Worm (Caenorhabditis elegans): ENCODE results near the gene lyst-1.

Gene lyst-1

ce11 chrX:12105458-12105857 is 35.5 kb downstream of the lyst-1 start:
- no peak for TF ChIP-seq fos-1 (tag; optimal IDR thresholded peaks at IDR 0.05)
- no peak for TF ChIP-seq lin-39 (tag; optimal IDR thresholded peaks at IDR 0.05)
- no peak for TF ChIP-seq nhr-23 (tag; optimal IDR thresholded peaks at IDR 0.05)
- no peak for TF ChIP-seq ama-1 (optimal IDR thresholded peaks at IDR 0.05)
- no peak for TF ChIP-seq unc-39 (tag; optimal IDR thresholded peaks at IDR 0.05)
- TF ChIP-seq jun-1 (tag; optimal IDR thresholded peaks at IDR 0.05): no peak
- TF ChIP-seq mml-1 (tag; optimal IDR thresholded peaks at IDR 0.05): no peak
- TF ChIP-seq nhr-28 (tag; optimal IDR thresholded peaks at IDR 0.05): no peak
- TF ChIP-seq lsy-12 (tag; optimal IDR thresholded peaks at IDR 0.05): no peak
- TF ChIP-seq daf-12 (tag; optimal IDR thresholded peaks at IDR 0.05): no peak
- TF ChIP-seq pqm-1 (tag; optimal IDR thresholded peaks at IDR 0.05): no peak

ce11 chrX:12104630-12105029 is 36.3 kb downstream of the lyst-1 start, which contains the start of gene col-181:
col-181 (plus strand) TSS chrX:12104930.
- TF ChIP-seq sea-2 (GFP tag; optimal IDR thresholded peaks at IDR 0.05) (no peak), ceh-16 (tag; optimal IDR thresholded peaks at IDR 0.05) (no peak), ceh-9 (tag; optimal IDR thresholded peaks at IDR 0.05) (no peak), lin-39 (tag; optimal IDR thresholded peaks at IDR 0.05) (no peak), lsy-12 (tag; optimal IDR thresholded peaks at IDR 0.05) (no peak), daf-12 (tag; optimal IDR thresholded peaks at IDR 0.05) (no peak), eor-1 (tag; optimal IDR thresholded peaks at IDR 0.05) (no peak), elt-3 (tag; optimal IDR thresholded peaks at IDR 0.05) (no peak), snpc-4 (tag; optimal IDR thresholded peaks at IDR 0.05) (no peak), unc-39 (tag; optimal IDR thresholded peaks at IDR 0.05) (no peak), fkh-10 (GFP tag; optimal IDR thresholded peaks at IDR 0.05) (no peak), nfya-1 (tag; optimal IDR thresholded peaks at IDR 0.05; ENCODE audit: insufficient read depth) (no peak), mdl-1 (tag; optimal IDR thresholded peaks at IDR 0.05) (no peak), tbx-2 (tag; optimal IDR thresholded peaks at IDR 0.05) (no peak), nhr-43 (tag; optimal IDR thresholded peaks at IDR 0.05; ENCODE audit: poor library complexity, severe bottlenecking) (no peak), egl-5 (tag; optimal IDR thresholded peaks at IDR 0.05) (no peak), egl-27 (tag; optimal IDR thresholded peaks at IDR 0.05) (no peak), elt-1 (tag; optimal IDR thresholded peaks at IDR 0.05) (no peak)

ce11 chrX:12103712-12104111 is 37.2 kb downstream of the lyst-1 start, which contains the start of gene W03G11.3:
W03G11.3 (minus strand) TSS chrX:12103812.
- TF ChIP-seq snpc-4 (tag; optimal IDR thresholded peaks at IDR 0.05) (no peak), hmg-11 (tag; optimal IDR thresholded peaks at IDR 0.05) (no peak), fos-1 (tag; optimal IDR thresholded peaks at IDR 0.05) (no peak), pha-4 (tag; optimal IDR thresholded peaks at IDR 0.05) (no peak), mdl-1 (tag; optimal IDR thresholded peaks at IDR 0.05) (no peak), ceh-28 (tag; optimal IDR thresholded peaks at IDR 0.05) (no peak), lsy-12 (tag; optimal IDR thresholded peaks at IDR 0.05) (no peak), sea-2 (GFP tag; optimal IDR thresholded peaks at IDR 0.05) (no peak), zag-1 (tag; optimal IDR thresholded peaks at IDR 0.05) (no peak), ztf-11 (tag; optimal IDR thresholded peaks at IDR 0.05) (no peak), elt-3 (tag; optimal IDR thresholded peaks at IDR 0.05) (no peak)

ce11 chrX:12097995-12098394 is 43.0 kb downstream of the lyst-1 start:
- no peak for TF ChIP-seq ztf-4 (tag; optimal IDR thresholded peaks at IDR 0.05)
- no peak for TF ChIP-seq skn-1 (tag; optimal IDR thresholded peaks at IDR 0.05)
- TF ChIP-seq jun-1 (tag; optimal IDR thresholded peaks at IDR 0.05): no peak
- TF ChIP-seq nfya-1 (tag; optimal IDR thresholded peaks at IDR 0.05; ENCODE audit: insufficient read depth): no peak
- no peak for TF ChIP-seq fkh-2 (tag; optimal IDR thresholded peaks at IDR 0.05)
- TF ChIP-seq nhr-67 (tag; optimal IDR thresholded peaks at IDR 0.05): no peak
- TF ChIP-seq nhr-77 (tag; optimal IDR thresholded peaks at IDR 0.05): no peak
- TF ChIP-seq nhr-25 (tag; optimal IDR thresholded peaks at IDR 0.05): no peak

- no peak for TF ChIP-seq fkh-10 (GFP tag; optimal IDR thresholded peaks at IDR 0.05)
- TF ChIP-seq pqm-1 (tag; optimal IDR thresholded peaks at IDR 0.05): peak; percentile 11
Observed at ce11 chrX:12095200-12095599, 45.8 kb downstream of the lyst-1 start.
